Fruit fly (Drosophila melanogaster): Measurements from ENCODE around the gene Rbf2.

dm6 chr3R:15922622-15923574 lies 42.3 kb upstream of the Rbf2 start:
- no peak for TF ChIP-seq CG8478 (optimal IDR thresholded peaks at IDR 0.05)
- TF ChIP-seq CTCF (optimal IDR thresholded peaks at IDR 0.05), result no peak

Data from S2 (cell line).